Fruit fly (Drosophila melanogaster): ENCODE data around the gene Hex-A.
A peak's percentile ranks its signal among the peaks of the same experiment; 100 is the strongest.

The Hex-A gene

DNA sequence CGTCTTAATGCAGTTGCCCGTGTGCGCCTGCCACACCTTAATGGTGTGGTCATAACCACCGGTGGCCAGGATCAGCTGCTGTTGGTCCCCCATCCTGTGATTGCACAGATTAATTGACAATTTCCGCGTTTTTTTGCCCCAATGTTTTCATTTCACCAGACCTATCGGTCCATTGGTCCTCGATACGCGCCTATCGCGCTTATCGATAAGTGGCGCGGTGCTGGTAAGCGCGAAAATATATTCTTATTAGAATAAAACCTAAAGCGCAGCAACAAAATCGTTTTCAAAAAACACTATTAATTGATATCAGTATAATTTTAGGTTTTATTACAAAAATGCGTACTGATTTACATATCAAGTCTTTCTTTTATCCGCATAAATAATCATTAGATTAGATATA lies 20.3 kb downstream of the Hex-A start, which contains the start of gene Lst8 (continued):
- TF ChIP-seq lilli (GFP tag; optimal IDR thresholded peaks at IDR 0.05) (peak; percentile 23), sens (GFP tag) (peak; percentile 79), CG17186 (GFP tag; optimal IDR thresholded peaks at IDR 0.05) (peak; percentile 18), Doc3 (GFP tag; IDR thresholded peaks at IDR 0.05; ENCODE audit: partially characterized antibody) (peak; percentile 54; the same call in 1 of the 3 replicates), Sry-δ (GFP tag; optimal IDR thresholded peaks at IDR 0.05) (peak; percentile 33), Sox100B (GFP tag; optimal IDR thresholded peaks at IDR 0.05) (no peak), inv (GFP tag; IDR thresholded peaks at IDR 0.05; ENCODE audit: partially characterized antibody) (0 out of 2 replicates have a peak, but pooled peaks have one; percentile 11), Dp (GFP tag; optimal IDR thresholded peaks at IDR 0.05) (peak; percentile 78), Rfx (GFP tag; IDR thresholded peaks at IDR 0.05) (peak; percentile 39; the same call in 1 of the 2 replicates), tna (GFP tag; IDR thresholded peaks at IDR 0.05; ENCODE audit: partially characterized antibody) (peak; percentile 72), Ets65A (GFP tag) (peak; percentile 84), CG15514 (GFP tag; optimal IDR thresholded peaks at IDR 0.05) (no peak), CG11247 (GFP tag; IDR thresholded peaks at IDR 0.05) (no peak), mld (GFP tag; IDR thresholded peaks at IDR 0.05; ENCODE audit: partially characterized antibody) (0 out of 3 replicates have a peak, but pooled peaks have one; percentile 46), amos (GFP tag; IDR thresholded peaks at IDR 0.05; ENCODE audit: partially characterized antibody) (peak; percentile 69), Opbp (GFP tag; IDR thresholded peaks at IDR 0.05; ENCODE audit: partially characterized antibody) (peak; percentile 71; the same call in 2 of the 3 replicates), unc-4 (GFP tag; IDR thresholded peaks at IDR 0.05; ENCODE audit: partially characterized antibody) (peak; percentile 69), CG7963 (GFP tag; IDR thresholded peaks at IDR 0.05; ENCODE audit: partially characterized antibody) (peak; percentile 68), lbe (GFP tag; optimal IDR thresholded peaks at IDR 0.05) (peak; percentile 8), CG13287 (GFP tag; IDR thresholded peaks at IDR 0.05; ENCODE audit: partially characterized antibody) (peak; percentile 82), fd96Cb (tag; optimal IDR thresholded peaks at IDR 0.05) (no peak), CG17361 (GFP tag; IDR thresholded peaks at IDR 0.05) (no peak), zen (tag; optimal IDR thresholded peaks at IDR 0.05) (no peak), Dll (GFP tag; IDR thresholded peaks at IDR 0.05; ENCODE audit: partially characterized antibody) (peak; percentile 61; the same call in 3 of the 4 replicates), nerfin-2 (GFP tag; IDR thresholded peaks at IDR 0.05; ENCODE audit: partially characterized antibody) (peak; percentile 57; the same call in 1 of the 2 replicates), Med (GFP tag) (peak; percentile 50), CG3995 (GFP tag; optimal IDR thresholded peaks at IDR 0.05) (peak; percentile 26), trem (tag; optimal IDR thresholded peaks at IDR 0.05) (peak; percentile 29), Bgb (GFP tag; IDR thresholded peaks at IDR 0.05; ENCODE audit: partially characterized antibody) (peak; percentile 65), MESR4 (GFP tag; optimal IDR thresholded peaks at IDR 0.05) (peak; percentile 48), HmgZ (tag; optimal IDR thresholded peaks at IDR 0.05) (peak; percentile 22), knrl (GFP tag; IDR thresholded peaks at IDR 0.05; ENCODE audit: partially characterized antibody) (peak; percentile 38; the same call in 1 of the 3 replicates), her (GFP tag; optimal IDR thresholded peaks at IDR 0.05) (no peak), sob (GFP tag; IDR thresholded peaks at IDR 0.05) (no peak), CG2116 (GFP tag; optimal IDR thresholded peaks at IDR 0.05) (peak; percentile 26), Fer1 (GFP tag; optimal IDR thresholded peaks at IDR 0.05) (peak; percentile 2), CG11723 (GFP tag; optimal IDR thresholded peaks at IDR 0.05) (no peak), CG16863 (GFP tag; optimal IDR thresholded peaks at IDR 0.05) (no peak), dmrt11E (tag; optimal IDR thresholded peaks at IDR 0.05) (no peak), E2f2 (GFP tag; IDR thresholded peaks at IDR 0.05) (peak; percentile 86), gfzf (GFP tag; optimal IDR thresholded peaks at IDR 0.05) (peak; percentile 5), Pdp1 (GFP tag; optimal IDR thresholded peaks at IDR 0.05) (peak in 1 of 2 experiments; percentile 12), BEAF-32 (GFP tag; optimal IDR thresholded peaks at IDR 0.05) (peak; percentile 56), Taf1 (GFP tag; IDR thresholded peaks at IDR 0.05) (no peak)

All from whole organism, embryonic.